Fruit fly (Drosophila melanogaster) whole organism, embryonic: ENCODE data around the gene wcy.

Experiments
- Aef1 ChIP-seq: fragments of 200-800 bp; sonication (Bioruptor generic); IDR thresholded peaks from 3 replicates; pipeline ENCODE4 v1.3.6; 2022; ENCODE audit warnings: missing biosample characterization, missing genetic modification characterization
- Blimp-1 ChIP-seq: fragments of 200-800 bp; sonication (Bioruptor generic); optimal IDR thresholded peaks from 3 replicates; lab custom pipeline; 2018; ENCODE audit warnings: missing biosample characterization, missing genetic modification characterization, mild to moderate bottlenecking, moderate library complexity, missing genetic modification reagents
- CG12769 ChIP-seq: fragments of 200-800 bp; sonication (Bioruptor generic); optimal IDR thresholded peaks from 2 replicates; lab custom pipeline; 2019; ENCODE audit warnings: missing biosample characterization, mild to moderate bottlenecking, missing genetic modification characterization, moderate library complexity
- CG15073 ChIP-seq: fragments of 200-800 bp; sonication (Bioruptor generic); optimal IDR thresholded peaks from 2 replicates; lab custom pipeline; 2016; ENCODE audit warnings: missing biosample characterization, missing genetic modification characterization
- CG17359 ChIP-seq: fragments of 200-800 bp; sonication (Bioruptor generic); optimal IDR thresholded peaks from 3 replicates; lab custom pipeline; 2018; ENCODE audit warnings: missing biosample characterization, mild to moderate bottlenecking, missing genetic modification characterization, moderate library complexity
- CG17385 ChIP-seq: fragments of 200-800 bp; sonication (Bioruptor generic); optimal IDR thresholded peaks from 3 replicates; lab custom pipeline; 2018; ENCODE audit warnings: missing biosample characterization, mild to moderate bottlenecking, missing genetic modification characterization
- CG2116 ChIP-seq: fragments of 200-800 bp; sonication (Bioruptor generic); optimal IDR thresholded peaks from 3 replicates; lab custom pipeline; 2018; ENCODE audit warnings: missing biosample characterization, mild to moderate bottlenecking, missing genetic modification characterization
- CG2199 ChIP-seq: fragments of 200-800 bp; sonication (Bioruptor generic); IDR thresholded peaks from 3 replicates; pipeline ENCODE4 v1.3.6; 2022; ENCODE audit warnings: missing biosample characterization, missing genetic modification characterization
- CG32532 ChIP-seq: fragments of 200-800 bp; sonication (Bioruptor generic); IDR thresholded peaks from 2 replicates; pipeline ENCODE4 v1.3.6; 2022; ENCODE audit warnings: missing biosample characterization, missing genetic modification characterization
- CG33557 ChIP-seq: fragments of 200-800 bp; sonication (Bioruptor generic); optimal IDR thresholded peaks from 2 replicates; lab custom pipeline; 2019; ENCODE audit warnings: missing biosample characterization, mild to moderate bottlenecking, missing genetic modification characterization, moderate library complexity
- CG4360 ChIP-seq: fragments of 200-800 bp; sonication (Bioruptor generic); IDR thresholded peaks from 2 replicates; pipeline ENCODE4 v1.3.6; 2022; ENCODE audit warnings: missing biosample characterization, missing genetic modification characterization
- CG4404 ChIP-seq: fragments of 200-800 bp; sonication (Bioruptor generic); IDR thresholded peaks from 2 replicates; pipeline ENCODE4 v1.3.6; 2022; ENCODE audit warnings: missing biosample characterization, missing genetic modification characterization
- CG4854 ChIP-seq: fragments of 200-800 bp; sonication (Bioruptor generic); optimal IDR thresholded peaks from 2 replicates; lab custom pipeline; 2016; ENCODE audit warnings: missing biosample characterization, missing genetic modification characterization, inconsistent platforms
- D19B ChIP-seq: fragments of 200-800 bp; sonication (Bioruptor generic); optimal IDR thresholded peaks from 2 replicates; lab custom pipeline; 2017; ENCODE audit warnings: missing biosample characterization, mild to moderate bottlenecking, missing genetic modification characterization
- Ets65A ChIP-seq: fragments of 200-800 bp; sonication (Bioruptor generic); peaks from one replicate; lab custom pipeline; 2016; ENCODE audit warnings: missing biosample characterization, missing genetic modification characterization
- GATAe ChIP-seq: fragments of 200-800 bp; sonication (Bioruptor generic); conservative IDR thresholded peaks from 2 replicates; pipeline ENCODE4 v1.3.6; 2022; ENCODE audit warnings: missing biosample characterization, missing genetic modification characterization
- Neu2 ChIP-seq: fragments of 200-800 bp; sonication (Bioruptor generic); optimal IDR thresholded peaks from 3 replicates; lab custom pipeline; 2016; ENCODE audit warnings: missing biosample characterization, missing genetic modification characterization, borderline replicate concordance
- Pdp1 ChIP-seq, 2 experiments: fragments of 200-800 bp; sonication (Bioruptor generic); optimal IDR thresholded peaks; 3 replicates each; lab custom pipeline; 2016; ENCODE audit warnings: missing biosample characterization in 2 of 2, missing genetic modification characterization in 2 of 2, mild to moderate bottlenecking in 1 of 2, moderate library complexity in 1 of 2
- Six4 ChIP-seq: fragments of 200-800 bp; sonication (Bioruptor generic); optimal IDR thresholded peaks from 2 replicates; lab custom pipeline; 2016; ENCODE audit warnings: missing biosample characterization, missing genetic modification characterization
- Sox102F ChIP-seq: fragments of 200-800 bp; sonication (Bioruptor generic); optimal IDR thresholded peaks from 2 replicates; lab custom pipeline; 2018; ENCODE audit warnings: missing biosample characterization, mild to moderate bottlenecking, missing genetic modification characterization, moderate library complexity
- bbx ChIP-seq: fragments of 200-800 bp; sonication (Bioruptor generic); IDR thresholded peaks from 2 replicates; pipeline ENCODE4 v1.3.6; 2022; ENCODE audit warnings: missing biosample characterization, missing genetic modification characterization; ENCODE audit not compliant: partially characterized antibody
- cg ChIP-seq: fragments of 200-800 bp; sonication (Bioruptor generic); optimal IDR thresholded peaks from 3 replicates; lab custom pipeline; 2019; ENCODE audit warnings: missing biosample characterization, mild to moderate bottlenecking, missing genetic modification characterization, moderate library complexity
- chinmo ChIP-seq: fragments of 200-800 bp; sonication (Bioruptor generic); IDR thresholded peaks from 4 replicates; pipeline ENCODE4 v1.3.6; 2022; ENCODE audit warnings: missing biosample characterization, missing genetic modification characterization; ENCODE audit not compliant: partially characterized antibody
- ci ChIP-seq: fragments of 200-800 bp; sonication (Bioruptor generic); IDR thresholded peaks from 3 replicates; pipeline ENCODE4 v1.3.6; 2022; ENCODE audit warnings: missing biosample characterization, missing genetic modification characterization
- crol ChIP-seq: fragments of 200-800 bp; sonication (Bioruptor generic); IDR thresholded peaks from 2 replicates; pipeline ENCODE4 v1.3.6; 2022; ENCODE audit warnings: missing biosample characterization, missing genetic modification characterization
- exex ChIP-seq: fragments of 200-800 bp; sonication (Bioruptor generic); optimal IDR thresholded peaks from 4 replicates; lab custom pipeline; 2018; ENCODE audit warnings: missing biosample characterization, mild to moderate bottlenecking, missing genetic modification characterization, moderate library complexity
- gem ChIP-seq: fragments of 200-800 bp; sonication (Bioruptor generic); optimal IDR thresholded peaks from 2 replicates; lab custom pipeline; 2019; ENCODE audit warnings: missing biosample characterization, mild to moderate bottlenecking, missing genetic modification characterization, moderate library complexity
- lab ChIP-seq: fragments of 200-800 bp; sonication (Bioruptor generic); optimal IDR thresholded peaks from 3 replicates; lab custom pipeline; 2017; ENCODE audit warnings: missing biosample characterization, missing genetic modification characterization, mild to moderate bottlenecking, moderate library complexity, missing genetic modification reagents
- lola ChIP-seq, 3 experiments: fragments of >200 bp in 2 of 3; fragments of 200-800 bp in 1 of 3; sonication (Bioruptor generic) in 1 of 3; optimal IDR thresholded peaks; 2 replicates each; lab custom pipeline; 2017 to 2019; ENCODE audit warnings: missing biosample characterization in 3 of 3, missing genetic modification characterization in 3 of 3, mild to moderate bottlenecking in 1 of 3, moderate library complexity in 1 of 3
- mirr ChIP-seq: fragments of 200-800 bp; sonication (Bioruptor generic); optimal IDR thresholded peaks from 3 replicates; lab custom pipeline; 2018; ENCODE audit warnings: missing biosample characterization, mild to moderate bottlenecking, missing genetic modification characterization
- mld ChIP-seq: fragments of 200-800 bp; sonication (Bioruptor generic); IDR thresholded peaks from 3 replicates; pipeline ENCODE4 v1.3.6; 2022; ENCODE audit warnings: missing biosample characterization, missing genetic modification characterization; ENCODE audit not compliant: partially characterized antibody
- nmo ChIP-seq: fragments of 200-800 bp; sonication (Bioruptor generic); optimal IDR thresholded peaks from 2 replicates; lab custom pipeline; 2018; ENCODE audit warnings: missing biosample characterization, mild to moderate bottlenecking, missing genetic modification characterization, moderate library complexity
- pho ChIP-seq: fragments of 200-800 bp; sonication (Bioruptor generic); optimal IDR thresholded peaks from 2 replicates; lab custom pipeline; 2016; ENCODE audit warnings: missing biosample characterization, missing genetic modification characterization
- prd ChIP-seq, 3 experiments: fragments of >200 bp in 2 of 3; fragments of 200-800 bp in 1 of 3; sonication (Bioruptor generic) in 1 of 3; optimal IDR thresholded peaks in 2 of 3; IDR thresholded peaks in 1 of 3; 2 replicates in 2 of 3; 3 replicates in 1 of 3; pipeline versions ENCODE4 v1.3.6 to Lab custom; 2017 to 2022; ENCODE audit warnings: missing biosample characterization in 1 of 3, missing genetic modification characterization in 1 of 3
- pros ChIP-seq: fragments of 200-800 bp; sonication (Bioruptor generic); optimal IDR thresholded peaks from 3 replicates; lab custom pipeline; 2019; ENCODE audit warnings: missing biosample characterization, mild to moderate bottlenecking, missing genetic modification characterization, moderate library complexity
- scrt ChIP-seq: fragments of 200-800 bp; sonication (Bioruptor generic); optimal IDR thresholded peaks from 2 replicates; lab custom pipeline; 2018; ENCODE audit warnings: missing biosample characterization, mild to moderate bottlenecking, missing genetic modification characterization, moderate library complexity
- sd ChIP-seq: fragments of 200-800 bp; sonication (Bioruptor generic); optimal IDR thresholded peaks from 3 replicates; lab custom pipeline; 2018; ENCODE audit warnings: missing biosample characterization, mild to moderate bottlenecking, missing genetic modification characterization, moderate library complexity
- sens ChIP-seq: fragments of 200-800 bp; sonication (Bioruptor generic); peaks from one replicate; lab custom pipeline; 2016; ENCODE audit warnings: missing biosample characterization, missing genetic modification characterization
- sug ChIP-seq: fragments of 200-800 bp; optimal IDR thresholded peaks from 2 replicates; lab custom pipeline; 2019; ENCODE audit warnings: missing biosample characterization, mild to moderate bottlenecking, missing genetic modification characterization, moderate library complexity
- unpg ChIP-seq: fragments of 200-800 bp; sonication (Bioruptor generic); optimal IDR thresholded peaks from 3 replicates; lab custom pipeline; 2018; ENCODE audit warnings: missing biosample characterization, mild to moderate bottlenecking, missing genetic modification characterization, moderate library complexity
- z ChIP-seq: fragments of 200-800 bp; sonication (Bioruptor generic); IDR thresholded peaks from 3 replicates; pipeline ENCODE4 v1.3.6; 2022; ENCODE audit warnings: missing biosample characterization, missing genetic modification characterization

wcy gene

DNA sequence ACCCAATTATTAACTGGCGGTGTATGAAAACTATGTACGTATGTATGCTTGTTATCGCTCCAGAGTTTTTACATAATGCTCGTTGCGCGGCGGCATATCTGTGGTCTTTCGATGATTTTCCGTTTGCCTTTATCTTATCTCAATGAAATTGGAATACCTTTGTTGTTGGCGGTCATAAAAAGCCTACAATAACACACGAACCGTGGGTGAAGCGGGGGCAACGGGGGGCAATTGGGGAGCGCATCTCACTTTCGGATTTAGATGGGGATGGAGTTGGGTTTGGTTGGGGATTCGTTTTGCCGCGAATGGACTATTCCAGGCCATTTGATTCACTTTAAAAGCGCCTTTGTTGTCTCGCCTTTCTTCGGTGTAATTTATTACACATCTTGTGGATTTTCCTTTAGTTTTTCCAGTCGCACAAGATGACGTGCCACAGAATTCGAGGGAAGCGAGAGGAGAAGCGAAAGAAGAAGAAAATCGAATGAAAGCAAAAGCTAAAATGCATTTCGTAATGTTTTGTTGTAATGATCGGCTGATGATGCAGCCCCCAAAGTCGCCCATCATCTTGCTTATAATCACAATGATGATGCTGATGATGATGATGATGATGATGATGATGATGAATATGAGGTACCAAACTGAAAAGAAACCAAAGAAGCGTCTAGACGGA is 44.9 kb upstream of the wcy start:
- peak; percentile 29 for TF ChIP-seq mirr (GFP tag; lab: Kevin White, UChicago)
- no peak for TF ChIP-seq unpg (GFP tag; lab: Kevin White, UChicago)
- TF ChIP-seq z (GFP tag; lab: Robert Waterston, UW) = no peak
- TF ChIP-seq sug (tag; lab: Kevin White, UChicago) = peak; percentile 49
- TF ChIP-seq pros (GFP tag; lab: Kevin White, UChicago) = peak; percentile 64
- no peak for TF ChIP-seq CG15073 (GFP tag; lab: Kevin White, UChicago)
- no peak for TF ChIP-seq mld (GFP tag; lab: Robert Waterston, UW)
- 0 out of 3 replicates have a peak, but pooled peaks have one; percentile 22 for TF ChIP-seq Aef1 (GFP tag; lab: Robert Waterston, UW)
- no peak for TF ChIP-seq prd (optimal IDR thresholded peaks at IDR 0.05; lab: Kevin White, UChicago)
- TF ChIP-seq prd (GFP tag; IDR thresholded peaks at IDR 0.05; lab: Robert Waterston, UW) = no peak
- peak; percentile 88 for TF ChIP-seq crol (GFP tag; lab: Robert Waterston, UW)
- peak in 1 of 2 experiments; percentile 74 for TF ChIP-seq Pdp1 (GFP tag; optimal IDR thresholded peaks at IDR 0.05; lab: Kevin White, UChicago)
- peak; percentile 67 for TF ChIP-seq CG17385 (GFP tag; lab: Kevin White, UChicago)
- no peak for TF ChIP-seq CG2116 (GFP tag; lab: Kevin White, UChicago)
- TF ChIP-seq bbx = no peak
- peak; percentile 37 for TF ChIP-seq lab (GFP tag; lab: Kevin White, UChicago)
- TF ChIP-seq cg (GFP tag; lab: Kevin White, UChicago) = peak; percentile 0
- TF ChIP-seq CG4854 (GFP tag; lab: Kevin White, UChicago) = no peak
- TF ChIP-seq exex (tag; lab: Kevin White, UChicago) = peak; percentile 58
- peak; percentile 46; the same call in 1 of the 2 replicates for TF ChIP-seq CG4360
- no peak for TF ChIP-seq nmo (GFP tag; lab: Kevin White, UChicago)
- TF ChIP-seq gem (tag; lab: Kevin White, UChicago) = no peak
- TF ChIP-seq sd (tag; lab: Kevin White, UChicago) = peak; percentile 48
- no peak for TF ChIP-seq D19B (GFP tag; lab: Kevin White, UChicago)
- no peak for TF ChIP-seq Six4
- TF ChIP-seq CG2199 (GFP tag; lab: Robert Waterston, UW) = peak; percentile 38; the same call in 1 of the 3 replicates
- peak; percentile 6 for TF ChIP-seq CG33557 (GFP tag; lab: Kevin White, UChicago)
- TF ChIP-seq CG12769 (tag; lab: Kevin White, UChicago) = peak; percentile 29
- TF ChIP-seq lola (GFP tag; optimal IDR thresholded peaks at IDR 0.05; lab: Kevin White, UChicago) = no peak
- TF ChIP-seq Sox102F (GFP tag; lab: Kevin White, UChicago) = peak; percentile 13
- 0 out of 4 replicates have a peak, but pooled peaks have one; percentile 43 for TF ChIP-seq chinmo (GFP tag; lab: Robert Waterston, UW)
- no peak for TF ChIP-seq scrt (GFP tag; lab: Kevin White, UChicago)
- TF ChIP-seq Blimp-1 (GFP tag; lab: Kevin White, UChicago) = peak; percentile 94
- TF ChIP-seq GATAe (GFP tag; lab: Robert Waterston, UW) = peak; percentile 69
- TF ChIP-seq pho (GFP tag; lab: Kevin White, UChicago) = no peak
- no peak for TF ChIP-seq CG4404 (GFP tag; lab: Robert Waterston, UW)
- no peak for TF ChIP-seq CG32532 (GFP tag; lab: Robert Waterston, UW)
- no peak for TF ChIP-seq CG17359
- TF ChIP-seq ci (GFP tag; lab: Robert Waterston, UW) = no peak
- peak; percentile 31 for TF ChIP-seq sens (GFP tag; lab: Kevin White, UChicago)
- TF ChIP-seq Ets65A = no peak
- TF ChIP-seq Neu2 (GFP tag; lab: Kevin White, UChicago) = no peak
